Worm (Caenorhabditis elegans): ENCODE data around the gene M03E7.2.

DNA sequence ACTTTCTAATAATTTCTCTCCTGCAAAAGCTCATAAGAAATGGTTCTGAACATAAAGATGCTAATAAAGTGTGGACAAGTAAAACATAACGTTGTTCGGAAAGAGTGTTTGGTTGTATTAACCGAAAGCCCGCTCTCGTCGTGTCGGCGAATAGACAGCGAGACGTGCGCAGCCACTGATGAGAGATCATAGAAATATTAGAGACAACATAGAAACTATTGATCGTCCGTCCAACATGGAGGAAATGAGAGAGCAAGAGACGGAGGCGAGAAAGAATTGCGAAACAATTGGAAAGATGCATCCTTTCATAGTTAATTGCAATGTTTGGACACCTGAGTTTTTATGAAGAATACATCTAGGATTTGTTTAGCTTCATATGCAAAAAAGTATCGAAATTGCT lies 36.9 kb upstream of the M03E7.2 start:
- TF ChIP-seq him-1 (tag; optimal IDR thresholded peaks at IDR 0.05) (no peak), W03F9.2 (tag; optimal IDR thresholded peaks at IDR 0.05) (no peak)
